Fruit fly (Drosophila melanogaster): ENCODE results near the gene CG42717.

The CG42717 gene

DNA sequence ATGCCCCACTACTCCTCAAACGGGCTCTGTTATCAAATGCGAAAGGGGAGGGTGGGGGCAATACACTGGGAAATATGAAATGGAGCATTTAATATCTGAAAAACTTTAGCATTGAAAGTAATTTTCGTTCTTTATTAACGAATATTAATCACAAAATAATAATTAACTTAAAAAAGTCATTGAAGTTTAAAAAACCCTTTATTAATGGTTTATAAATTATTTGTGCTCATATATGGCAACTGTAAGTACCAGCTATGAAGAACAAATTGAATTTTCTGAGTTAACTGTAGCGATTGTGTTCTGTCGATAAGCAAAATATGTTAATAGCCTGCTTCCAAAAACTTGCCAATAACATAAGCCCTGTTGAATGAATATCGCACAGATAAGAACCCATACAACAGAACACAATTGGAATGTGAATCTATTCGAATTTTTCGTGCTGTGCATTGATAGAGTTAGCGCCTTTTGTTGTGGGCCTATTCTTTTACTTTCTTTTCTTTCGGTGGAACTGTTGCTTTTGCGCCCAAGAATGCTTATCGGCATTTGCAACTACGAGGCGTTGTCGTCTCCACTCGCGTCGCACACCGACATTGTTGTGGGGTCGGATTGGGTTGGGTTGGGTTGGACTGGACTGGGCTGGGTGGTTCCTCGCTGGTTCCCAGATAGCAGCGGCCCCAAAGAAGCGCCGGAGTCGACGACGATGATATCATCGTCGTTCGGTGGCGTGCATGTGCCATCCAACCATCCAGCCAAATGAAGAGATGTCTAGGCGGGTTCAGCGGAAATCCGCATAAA, 28.0 kb upstream of the CG42717 start (continued):
- TF ChIP-seq p53 (GFP tag; optimal IDR thresholded peaks at IDR 0.05) (no peak), CG7271 (tag; optimal IDR thresholded peaks at IDR 0.05) (no peak), CG14667 (GFP tag; IDR thresholded peaks at IDR 0.05) (no peak), CG4282 (GFP tag; optimal IDR thresholded peaks at IDR 0.05) (no peak), zen (tag; optimal IDR thresholded peaks at IDR 0.05) (no peak), pros (GFP tag; optimal IDR thresholded peaks at IDR 0.05) (no peak), CG17385 (GFP tag; optimal IDR thresholded peaks at IDR 0.05) (peak; percentile 59), Mad (GFP tag; optimal IDR thresholded peaks at IDR 0.05) (no peak), YL-1 (GFP tag; optimal IDR thresholded peaks at IDR 0.05) (no peak), CG14441 (GFP tag; IDR thresholded peaks at IDR 0.05) (no peak), CG32532 (GFP tag; IDR thresholded peaks at IDR 0.05) (no peak; the same call in 1 of the 2 replicates), lov (optimal IDR thresholded peaks at IDR 0.05) (no peak), lov (GFP tag; IDR thresholded peaks at IDR 0.05) (no peak), CG33213 (GFP tag; optimal IDR thresholded peaks at IDR 0.05) (no peak), CG9609 (GFP tag; optimal IDR thresholded peaks at IDR 0.05) (no peak), z (GFP tag; IDR thresholded peaks at IDR 0.05) (no peak), Hmr (GFP tag; optimal IDR thresholded peaks at IDR 0.05) (peak; percentile 53), sens (GFP tag) (peak; percentile 88), her (GFP tag; optimal IDR thresholded peaks at IDR 0.05) (no peak), CG3407 (GFP tag; optimal IDR thresholded peaks at IDR 0.05) (no peak), CG11398 (GFP tag; optimal IDR thresholded peaks at IDR 0.05) (no peak), nerfin-1 (tag; optimal IDR thresholded peaks at IDR 0.05) (no peak), ash1 (GFP tag; optimal IDR thresholded peaks at IDR 0.05) (no peak), CG10274 (GFP tag; optimal IDR thresholded peaks at IDR 0.05) (peak; percentile 46), CG12391 (tag; optimal IDR thresholded peaks at IDR 0.05) (peak; percentile 57), Nf-YA (GFP tag; IDR thresholded peaks at IDR 0.05) (no peak), scrt (GFP tag; optimal IDR thresholded peaks at IDR 0.05) (no peak), sr (GFP tag; IDR thresholded peaks at IDR 0.05) (no peak), CG15269 (tag; optimal IDR thresholded peaks at IDR 0.05) (no peak), CG10147 (GFP tag; optimal IDR thresholded peaks at IDR 0.05) (no peak), Tbp (GFP tag; optimal IDR thresholded peaks at IDR 0.05) (no peak), insv (GFP tag; optimal IDR thresholded peaks at IDR 0.05) (no peak), CG16815 (GFP tag; optimal IDR thresholded peaks at IDR 0.05) (peak; percentile 29), CrebB (tag; optimal IDR thresholded peaks at IDR 0.05) (no peak), CG11723 (GFP tag; optimal IDR thresholded peaks at IDR 0.05) (peak; percentile 40), CG7928 (GFP tag; optimal IDR thresholded peaks at IDR 0.05) (no peak), Xbp1 (GFP tag; optimal IDR thresholded peaks at IDR 0.05) (peak; percentile 29), CG17912 (GFP tag; optimal IDR thresholded peaks at IDR 0.05) (no peak), CG33557 (GFP tag; optimal IDR thresholded peaks at IDR 0.05) (peak; percentile 9), CG10321 (GFP tag; IDR thresholded peaks at IDR 0.05) (no peak), dpn (GFP tag; optimal IDR thresholded peaks at IDR 0.05) (peak; percentile 22 to 33), da (GFP tag; optimal IDR thresholded peaks at IDR 0.05) (no peak), CG10267 (tag; optimal IDR thresholded peaks at IDR 0.05) (peak; percentile 43), Dll (GFP tag; IDR thresholded peaks at IDR 0.05; ENCODE audit: partially characterized antibody) (no peak), ara (GFP tag; IDR thresholded peaks at IDR 0.05) (no peak), gt (GFP tag; IDR thresholded peaks at IDR 0.05) (no peak), sob (GFP tag; IDR thresholded peaks at IDR 0.05) (no peak; the same call in 1 of the 2 replicates), hb (GFP tag; IDR thresholded peaks at IDR 0.05; ENCODE audit: partially characterized antibody) (no peak), Hr3 (GFP tag; optimal IDR thresholded peaks at IDR 0.05) (peak; percentile 41), Doc3 (GFP tag; IDR thresholded peaks at IDR 0.05; ENCODE audit: partially characterized antibody) (no peak)

All from whole organism, embryonic.